Fruit fly (Drosophila melanogaster) whole organism, embryonic: ENCODE measurements around the gene VhaM9.7-c.

Experiments used
- Abd-B ChIP-seq: fragments of 200-800 bp; sonication (Bioruptor generic); optimal IDR thresholded peaks from 2 replicates; lab custom pipeline; 2018; ENCODE audit warnings: missing biosample characterization, mild to moderate bottlenecking, missing genetic modification characterization, moderate library complexity
- Atf-2 ChIP-seq: fragments of 200-800 bp; sonication (Bioruptor generic); optimal IDR thresholded peaks from 2 replicates; lab custom pipeline; 2016; ENCODE audit warnings: missing biosample characterization, missing genetic modification characterization
- Atf3 ChIP-seq: fragments of 200-800 bp; sonication (Bioruptor generic); optimal IDR thresholded peaks from 3 replicates; lab custom pipeline; 2016; ENCODE audit warnings: missing biosample characterization, missing genetic modification characterization
- Awh ChIP-seq: fragments of 200-800 bp; sonication (Bioruptor generic); IDR thresholded peaks from 2 replicates; pipeline ENCODE4, ENCODE4 v1.3.6; 2022; ENCODE audit warnings: missing biosample characterization, missing genetic modification characterization
- CG10267 ChIP-seq: fragments of 200-800 bp; sonication (Bioruptor generic); optimal IDR thresholded peaks from 2 replicates; lab custom pipeline; 2018; ENCODE audit warnings: missing biosample characterization, mild to moderate bottlenecking, missing genetic modification characterization, moderate library complexity
- CG10543 ChIP-seq: fragments of 200-800 bp; sonication (Bioruptor generic); optimal IDR thresholded peaks from 3 replicates; lab custom pipeline; 2017; ENCODE audit warnings: missing biosample characterization, mild to moderate bottlenecking, missing genetic modification characterization, moderate library complexity
- CG10654 ChIP-seq: fragments of 200-800 bp; sonication (Bioruptor generic); optimal IDR thresholded peaks from 2 replicates; lab custom pipeline; 2016; ENCODE audit warnings: missing biosample characterization, missing genetic modification characterization
- CG10959 ChIP-seq: fragments of 200-800 bp; sonication (Bioruptor generic); IDR thresholded peaks from 2 replicates; pipeline ENCODE4 v1.3.6; 2022; ENCODE audit warnings: missing biosample characterization, missing genetic modification characterization
- CG11695 ChIP-seq: fragments of 200-800 bp; sonication (Bioruptor generic); IDR thresholded peaks from 3 replicates; pipeline ENCODE4 v1.3.6; 2022; ENCODE audit warnings: missing biosample characterization, missing genetic modification characterization
- CG11723 ChIP-seq: fragments of 200-800 bp; sonication (Bioruptor generic); optimal IDR thresholded peaks from 2 replicates; lab custom pipeline; 2017; ENCODE audit warnings: missing biosample characterization, mild to moderate bottlenecking, missing genetic modification characterization
- CG13123 ChIP-seq: fragments of 200-800 bp; sonication (Bioruptor generic); optimal IDR thresholded peaks from 2 replicates; lab custom pipeline; 2016; ENCODE audit warnings: missing biosample characterization, missing genetic modification characterization
- CG15696 ChIP-seq: fragments of 200-800 bp; sonication (Bioruptor generic); optimal IDR thresholded peaks from 2 replicates; lab custom pipeline; 2019; ENCODE audit warnings: missing biosample characterization, mild to moderate bottlenecking, missing genetic modification characterization, moderate library complexity
- CG30431 ChIP-seq: fragments of 200-800 bp; sonication (Bioruptor generic); optimal IDR thresholded peaks from 2 replicates; lab custom pipeline; 2017; ENCODE audit warnings: missing biosample characterization, missing genetic modification characterization
- CG3065 ChIP-seq: fragments of 200-800 bp; sonication (Bioruptor generic); optimal IDR thresholded peaks from 2 replicates; lab custom pipeline; 2016; ENCODE audit warnings: missing biosample characterization, missing genetic modification characterization
- CG31224 ChIP-seq: fragments of 200-800 bp; sonication (Bioruptor generic); IDR thresholded peaks from 2 replicates; pipeline ENCODE4 v1.3.6; 2022; ENCODE audit warnings: missing biosample characterization, missing genetic modification characterization
- CG5180 ChIP-seq: fragments of 200-800 bp; sonication (Bioruptor generic); optimal IDR thresholded peaks from 3 replicates; lab custom pipeline; 2017; ENCODE audit warnings: missing biosample characterization, missing genetic modification characterization, mild to moderate bottlenecking, moderate library complexity, missing genetic modification reagents
- CG6689 ChIP-seq: fragments of 200-800 bp; sonication (Bioruptor generic); IDR thresholded peaks from 2 replicates; pipeline ENCODE4 v1.3.6; 2022; ENCODE audit warnings: missing biosample characterization, missing genetic modification characterization
- CG7357 ChIP-seq: fragments of 200-800 bp; sonication (Bioruptor generic); IDR thresholded peaks from 3 replicates; pipeline ENCODE4 v1.3.6; 2022; ENCODE audit warnings: missing biosample characterization, missing genetic modification characterization
- D19B ChIP-seq: fragments of 200-800 bp; sonication (Bioruptor generic); optimal IDR thresholded peaks from 2 replicates; lab custom pipeline; 2017; ENCODE audit warnings: missing biosample characterization, mild to moderate bottlenecking, missing genetic modification characterization
- Dbx ChIP-seq: fragments of 200-800 bp; sonication (Bioruptor generic); IDR thresholded peaks from 3 replicates; pipeline ENCODE4 v1.3.6; 2022; ENCODE audit warnings: missing biosample characterization, missing genetic modification characterization
- Dip2 ChIP-seq: fragments of 200-800 bp; sonication (Bioruptor generic); IDR thresholded peaks from 2 replicates; pipeline ENCODE4 v1.3.6; 2022; ENCODE audit warnings: missing biosample characterization, missing genetic modification characterization
- ERR ChIP-seq: fragments of 200-800 bp; sonication (Bioruptor generic); optimal IDR thresholded peaks from 2 replicates; lab custom pipeline; 2016; ENCODE audit warnings: missing biosample characterization, missing genetic modification characterization
- GATAe ChIP-seq: fragments of 200-800 bp; sonication (Bioruptor generic); conservative IDR thresholded peaks from 2 replicates; pipeline ENCODE4 v1.3.6; 2022; ENCODE audit warnings: missing biosample characterization, missing genetic modification characterization
- Hmx ChIP-seq: fragments of 200-800 bp; sonication (Bioruptor generic); optimal IDR thresholded peaks from 2 replicates; lab custom pipeline; 2016; ENCODE audit warnings: missing biosample characterization, missing genetic modification characterization
- Max ChIP-seq: fragments of 200-800 bp; sonication (Bioruptor generic); optimal IDR thresholded peaks from 2 replicates; lab custom pipeline; 2016; ENCODE audit warnings: missing biosample characterization, mild to moderate bottlenecking, missing genetic modification characterization
- NfI ChIP-seq: fragments of 200-800 bp; sonication (Bioruptor generic); optimal IDR thresholded peaks from 3 replicates; lab custom pipeline; 2018; ENCODE audit warnings: missing biosample characterization, mild to moderate bottlenecking, missing genetic modification characterization, moderate library complexity
- Sox102F ChIP-seq: fragments of 200-800 bp; sonication (Bioruptor generic); optimal IDR thresholded peaks from 2 replicates; lab custom pipeline; 2018; ENCODE audit warnings: missing biosample characterization, mild to moderate bottlenecking, missing genetic modification characterization, moderate library complexity
- abd-A ChIP-seq: fragments of 200-800 bp; sonication (Bioruptor generic); optimal IDR thresholded peaks from 3 replicates; lab custom pipeline; 2019; ENCODE audit warnings: missing biosample characterization, mild to moderate bottlenecking, missing genetic modification characterization, moderate library complexity
- ap ChIP-seq: fragments of 200-800 bp; sonication (Bioruptor generic); IDR thresholded peaks from 2 replicates; pipeline ENCODE4 v1.3.6; 2022; ENCODE audit warnings: missing biosample characterization, missing genetic modification characterization
- ara ChIP-seq: fragments of 200-800 bp; sonication (Bioruptor generic); IDR thresholded peaks from 2 replicates; pipeline ENCODE4 v1.3.6; 2022; ENCODE audit warnings: missing biosample characterization, missing genetic modification characterization
- ase ChIP-seq: fragments of 200-800 bp; sonication (Bioruptor generic); IDR thresholded peaks from 3 replicates; pipeline ENCODE4 v1.3.6; 2022; ENCODE audit warnings: missing biosample characterization, missing genetic modification characterization
- ato ChIP-seq: fragments of 200-800 bp; sonication (Bioruptor generic); IDR thresholded peaks from 2 replicates; pipeline ENCODE4 v1.3.6; 2022; ENCODE audit warnings: missing biosample characterization, missing genetic modification characterization; ENCODE audit not compliant: partially characterized antibody
- cg ChIP-seq: fragments of 200-800 bp; sonication (Bioruptor generic); optimal IDR thresholded peaks from 3 replicates; lab custom pipeline; 2019; ENCODE audit warnings: missing biosample characterization, mild to moderate bottlenecking, missing genetic modification characterization, moderate library complexity
- chif ChIP-seq, 2 experiments: fragments of 200-800 bp; sonication (Bioruptor generic); optimal IDR thresholded peaks; 3 replicates each; lab custom pipeline; 2016; ENCODE audit warnings: missing biosample characterization in 2 of 2, missing genetic modification characterization in 2 of 2
- chn ChIP-seq: fragments of 200-800 bp; sonication (Bioruptor generic); optimal IDR thresholded peaks from 2 replicates; lab custom pipeline; 2016; ENCODE audit warnings: missing biosample characterization, missing genetic modification characterization
- croc ChIP-seq: fragments of 200-800 bp; sonication (Bioruptor generic); conservative IDR thresholded peaks from 3 replicates; pipeline ENCODE4 v1.3.6; 2022; ENCODE audit warnings: missing biosample characterization, missing genetic modification characterization
- crol ChIP-seq: fragments of 200-800 bp; sonication (Bioruptor generic); IDR thresholded peaks from 2 replicates; pipeline ENCODE4 v1.3.6; 2022; ENCODE audit warnings: missing biosample characterization, missing genetic modification characterization
- dysf ChIP-seq: fragments of 200-800 bp; sonication (Bioruptor generic); IDR thresholded peaks from 3 replicates; pipeline ENCODE4 v1.3.6; 2022; ENCODE audit warnings: missing biosample characterization, missing genetic modification characterization
- gcm ChIP-seq: fragments of 200-800 bp; sonication (Bioruptor generic); optimal IDR thresholded peaks from 2 replicates; lab custom pipeline; 2019; ENCODE audit warnings: missing biosample characterization, mild to moderate bottlenecking, missing genetic modification characterization, moderate library complexity
- grn ChIP-seq: fragments of 200-800 bp; sonication (Bioruptor generic); optimal IDR thresholded peaks from 3 replicates; lab custom pipeline; 2017; ENCODE audit warnings: missing biosample characterization, missing genetic modification characterization
- hb ChIP-seq: fragments of 200-800 bp; sonication (Bioruptor generic); IDR thresholded peaks from 3 replicates; pipeline ENCODE4 v1.3.6; 2022; ENCODE audit warnings: missing biosample characterization, missing genetic modification characterization; ENCODE audit not compliant: partially characterized antibody
- jumu ChIP-seq: fragments of 200-800 bp; sonication (Bioruptor generic); optimal IDR thresholded peaks from 3 replicates; lab custom pipeline; 2016; ENCODE audit warnings: missing biosample characterization, missing genetic modification characterization
- lbe ChIP-seq: fragments of 200-800 bp; sonication (Bioruptor generic); optimal IDR thresholded peaks from 2 replicates; lab custom pipeline; 2016; ENCODE audit warnings: missing biosample characterization, mild to moderate bottlenecking, missing genetic modification characterization
- lov ChIP-seq, 2 experiments: fragments of 200-800 bp in 1 of 2; fragments of >200 bp in 1 of 2; sonication (Bioruptor generic) in 1 of 2; IDR thresholded peaks in 1 of 2; optimal IDR thresholded peaks in 1 of 2; 2 replicates in 1 of 2; 3 replicates in 1 of 2; pipeline versions ENCODE4 v1.3.6 to Lab custom; 2017 to 2022; ENCODE audit warnings: missing biosample characterization in 1 of 2, missing genetic modification characterization in 1 of 2
- otp ChIP-seq: fragments of 200-800 bp; sonication (Bioruptor generic); IDR thresholded peaks from 3 replicates; pipeline ENCODE4, ENCODE4 v1.3.6; 2022; ENCODE audit warnings: missing biosample characterization, missing genetic modification characterization
- seq ChIP-seq: fragments of 200-800 bp; sonication (Bioruptor generic); IDR thresholded peaks from 2 replicates; pipeline ENCODE4 v1.3.6; 2022; ENCODE audit warnings: missing biosample characterization, missing genetic modification characterization
- slou ChIP-seq: fragments of 200-800 bp; sonication (Bioruptor generic); optimal IDR thresholded peaks from 3 replicates; lab custom pipeline; 2016; ENCODE audit warnings: missing biosample characterization, missing genetic modification characterization
- sob ChIP-seq: fragments of 200-800 bp; sonication (Bioruptor generic); IDR thresholded peaks from 2 replicates; pipeline ENCODE4 v1.3.6; 2022; ENCODE audit warnings: missing biosample characterization, missing genetic modification characterization
- sr ChIP-seq: fragments of 200-800 bp; sonication (Bioruptor generic); IDR thresholded peaks from 3 replicates; pipeline ENCODE4 v1.3.6; 2022; ENCODE audit warnings: missing biosample characterization, missing genetic modification characterization
- tap ChIP-seq: fragments of 200-800 bp; optimal IDR thresholded peaks from 3 replicates; lab custom pipeline; 2019; ENCODE audit warnings: missing biosample characterization, mild to moderate bottlenecking, missing genetic modification characterization, moderate library complexity
- wor ChIP-seq: fragments of 200-800 bp; sonication (Bioruptor generic); IDR thresholded peaks from 2 replicates; pipeline ENCODE4 v1.3.6; 2022; ENCODE audit warnings: missing biosample characterization, missing genetic modification characterization
- zen2 ChIP-seq: fragments of 200-800 bp; sonication (Bioruptor generic); IDR thresholded peaks from 3 replicates; pipeline ENCODE4 v1.3.6; 2022; ENCODE audit warnings: missing biosample characterization, missing genetic modification characterization; ENCODE audit not compliant: partially characterized antibody

The VhaM9.7-c gene

DNA sequence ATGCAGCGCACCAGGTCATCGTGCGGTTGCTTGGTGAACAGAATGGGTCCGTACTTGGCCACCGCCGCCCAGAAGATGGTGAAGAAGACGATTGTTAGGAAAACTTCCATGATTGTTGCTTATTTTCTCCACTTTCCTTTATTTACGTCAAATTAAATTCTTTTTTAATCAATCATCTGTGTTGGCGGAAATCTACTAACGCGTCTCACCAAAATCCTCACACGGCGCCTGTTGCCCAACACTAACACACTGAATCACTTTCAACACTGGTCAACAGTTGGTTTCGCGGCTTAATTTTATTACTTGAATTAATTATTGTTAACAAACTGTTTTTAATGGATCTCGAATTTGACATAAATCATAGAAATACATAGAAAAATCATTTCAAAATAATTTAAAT, at the start of gene VhaM9.7-c (continued):
- TF ChIP-seq sob (GFP tag; lab: Robert Waterston, UW) = peak; percentile 68
- TF ChIP-seq dysf (GFP tag; lab: Robert Waterston, UW) = no peak
- no peak for TF ChIP-seq tap (tag; lab: Kevin White, UChicago)
- TF ChIP-seq otp = peak; percentile 45; the same call in 1 of the 3 replicates
- TF ChIP-seq crol (GFP tag; lab: Robert Waterston, UW) = no peak
- no peak for TF ChIP-seq Dbx (GFP tag; lab: Robert Waterston, UW)
- TF ChIP-seq ase = no peak
- no peak for TF ChIP-seq cg (GFP tag; lab: Kevin White, UChicago)
- TF ChIP-seq NfI (GFP tag; lab: Kevin White, UChicago) = peak; percentile 61
- TF ChIP-seq slou (GFP tag; lab: Kevin White, UChicago) = no peak
- no peak for TF ChIP-seq jumu (GFP tag; lab: Kevin White, UChicago)
- TF ChIP-seq abd-A (tag; lab: Kevin White, UChicago) = peak; percentile 51
- TF ChIP-seq CG10267 (tag; lab: Kevin White, UChicago) = peak; percentile 96
- no peak for TF ChIP-seq CG11723 (GFP tag; lab: Kevin White, UChicago)
- TF ChIP-seq CG3065 (GFP tag; lab: Kevin White, UChicago) = no peak
- TF ChIP-seq Sox102F (GFP tag; lab: Kevin White, UChicago) = no peak
- peak; percentile 12 for TF ChIP-seq ERR (GFP tag; lab: Kevin White, UChicago)
- no peak for TF ChIP-seq chn
- TF ChIP-seq chif (GFP tag; optimal IDR thresholded peaks at IDR 0.05; lab: Kevin White, UChicago) = no peak
- TF ChIP-seq ap (GFP tag; lab: Robert Waterston, UW) = no peak
- no peak for TF ChIP-seq lov (optimal IDR thresholded peaks at IDR 0.05; lab: Kevin White, UChicago)
- no peak for TF ChIP-seq lov (GFP tag; IDR thresholded peaks at IDR 0.05; lab: Robert Waterston, UW)
- TF ChIP-seq D19B (GFP tag; lab: Kevin White, UChicago) = no peak
- TF ChIP-seq gcm = no peak
- peak; percentile 28 for TF ChIP-seq Abd-B (GFP tag; lab: Kevin White, UChicago)
- no peak for TF ChIP-seq CG10543 (GFP tag; lab: Kevin White, UChicago)
- TF ChIP-seq CG7357 (GFP tag; lab: Robert Waterston, UW) = no peak
- no peak for TF ChIP-seq Hmx
- TF ChIP-seq croc (GFP tag; lab: Robert Waterston, UW) = no peak
- no peak for TF ChIP-seq CG13123 (GFP tag; lab: Kevin White, UChicago)
- TF ChIP-seq Atf3 (GFP tag; lab: Kevin White, UChicago) = no peak
- TF ChIP-seq CG5180 (GFP tag; lab: Kevin White, UChicago) = no peak
- no peak for TF ChIP-seq ara (GFP tag; lab: Robert Waterston, UW)
- TF ChIP-seq CG15696 = no peak
- TF ChIP-seq seq (GFP tag; lab: Robert Waterston, UW) = no peak
- TF ChIP-seq Atf-2 = no peak
- TF ChIP-seq Max = peak; percentile 34
- no peak for TF ChIP-seq hb (GFP tag; lab: Robert Waterston, UW)
- no peak for TF ChIP-seq wor (GFP tag; lab: Robert Waterston, UW)
- no peak; the same call in 2 of the 3 replicates for TF ChIP-seq zen2 (GFP tag; lab: Robert Waterston, UW)
- no peak for TF ChIP-seq CG30431 (GFP tag; lab: Kevin White, UChicago)
- no peak for TF ChIP-seq Dip2
- no peak for TF ChIP-seq CG6689 (GFP tag; lab: Robert Waterston, UW)
- TF ChIP-seq GATAe (GFP tag; lab: Robert Waterston, UW) = no peak
- no peak for TF ChIP-seq CG11695
- no peak for TF ChIP-seq CG10959 (GFP tag; lab: Robert Waterston, UW)
- TF ChIP-seq CG10654 (GFP tag; lab: Kevin White, UChicago) = no peak
- no peak for TF ChIP-seq lbe (GFP tag; lab: Kevin White, UChicago)
- no peak for TF ChIP-seq sr (GFP tag; lab: Robert Waterston, UW)
- TF ChIP-seq Awh (GFP tag; lab: Robert Waterston, UW) = no peak
- TF ChIP-seq CG31224 (GFP tag; lab: Robert Waterston, UW) = no peak
- TF ChIP-seq grn (GFP tag; lab: Kevin White, UChicago) = no peak
- no peak for TF ChIP-seq ato (GFP tag; lab: Robert Waterston, UW)
